Worm (Caenorhabditis elegans): ENCODE results near the gene T02D1.4.

DNA sequence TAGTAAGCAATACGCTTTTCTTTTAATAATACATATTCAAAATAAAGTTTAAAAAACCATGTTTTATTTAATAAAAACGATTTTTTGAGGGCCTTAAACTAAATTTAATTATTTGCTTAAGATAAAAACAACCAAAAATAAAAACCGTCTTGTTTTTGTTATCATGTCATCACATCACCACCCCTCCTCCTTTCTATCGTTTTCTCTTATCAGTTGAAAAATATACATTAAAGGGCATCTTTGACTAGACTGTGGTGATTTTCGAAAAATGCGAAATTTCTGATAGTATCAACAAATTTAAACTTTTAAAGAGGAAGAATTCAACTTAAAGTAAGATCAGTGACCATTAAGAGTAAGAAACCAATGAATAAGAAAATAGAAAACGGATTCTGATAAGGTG lies 6.6 kb downstream of the T02D1.4 start:
- TF ChIP-seq lin-15B (tag; optimal IDR thresholded peaks at IDR 0.05) (no peak), fkh-10 (GFP tag; optimal IDR thresholded peaks at IDR 0.05) (no peak), ztf-4 (tag; optimal IDR thresholded peaks at IDR 0.05) (no peak), ceh-90 (tag; optimal IDR thresholded peaks at IDR 0.05) (no peak), isw-1 (GFP tag; IDR thresholded peaks at IDR 0.05) (no peak), dpl-1 (GFP tag; optimal IDR thresholded peaks at IDR 0.05) (no peak), nhr-71 (tag; optimal IDR thresholded peaks at IDR 0.05) (no peak), ceh-82 (tag; optimal IDR thresholded peaks at IDR 0.05) (no peak), lin-13 (GFP tag; optimal IDR thresholded peaks at IDR 0.05) (no peak), pag-3 (tag; optimal IDR thresholded peaks at IDR 0.05; ENCODE audit: borderline replicate concordance, insufficient read depth) (no peak), mep-1 (tag; optimal IDR thresholded peaks at IDR 0.05) (no peak), sup-37 (GFP tag; optimal IDR thresholded peaks at IDR 0.05) (no peak), aly-2 (tag; optimal IDR thresholded peaks at IDR 0.05) (no peak)

Measured in whole organism, L1 larva.